Worm (Caenorhabditis elegans): ENCODE results near the gene ins-31.

- no peak for TF ChIP-seq daf-19 (GFP tag; conservative IDR thresholded peaks at IDR 0.05)
- no peak for TF ChIP-seq ama-1 (optimal IDR thresholded peaks at IDR 0.05)
- TF ChIP-seq madf-9 (GFP tag; conservative IDR thresholded peaks at IDR 0.05): no peak
- no peak for TF ChIP-seq arid-1 (GFP tag; conservative IDR thresholded peaks at IDR 0.05)
- TF ChIP-seq snpc-4 (tag; optimal IDR thresholded peaks at IDR 0.05): no peak
- no peak for TF ChIP-seq daf-12 (tag; optimal IDR thresholded peaks at IDR 0.05)
- TF ChIP-seq skn-1 (tag; optimal IDR thresholded peaks at IDR 0.05): no peak
- no peak for TF ChIP-seq zfp-2 (tag; optimal IDR thresholded peaks at IDR 0.05)
- no peak for TF ChIP-seq nhr-10 (tag; optimal IDR thresholded peaks at IDR 0.05)
- no peak for TF ChIP-seq lir-3 (tag; optimal IDR thresholded peaks at IDR 0.05)
- no peak for TF ChIP-seq mep-1 (tag; optimal IDR thresholded peaks at IDR 0.05)
Measured at ce11 chrII:3148404-3148803, 21.6 kb downstream of the ins-31 start.
